Worm (Caenorhabditis elegans): ENCODE data around the gene H13N06.2.

DNA sequence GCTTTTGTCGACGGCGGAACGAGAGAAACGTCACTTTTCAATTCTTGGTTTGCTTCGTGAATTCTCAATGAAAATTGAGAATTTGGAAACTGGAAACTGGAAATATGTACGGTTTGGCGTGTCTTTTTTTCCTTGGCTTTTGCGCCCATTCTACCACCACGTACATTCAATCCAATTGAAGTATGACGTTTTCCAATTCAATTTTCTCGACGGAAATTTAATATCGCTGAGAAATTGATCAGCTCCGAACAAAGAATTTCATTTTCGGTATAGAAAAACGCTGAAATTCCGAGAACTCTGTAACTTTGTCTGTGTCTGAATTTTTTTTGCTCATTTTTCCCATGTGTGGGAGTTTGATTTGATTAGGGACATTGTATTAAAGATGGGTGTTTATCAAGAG is 45.4 kb downstream of the H13N06.2 start:
- TF ChIP-seq ceh-36 (tag; optimal IDR thresholded peaks at IDR 0.05) (no peak), B0310.2 (tag; optimal IDR thresholded peaks at IDR 0.05) (no peak), tbx-37 (GFP tag; conservative IDR thresholded peaks at IDR 0.05) (no peak), scrt-1 (GFP tag; IDR thresholded peaks at IDR 0.05) (no peak), ama-1 (optimal IDR thresholded peaks at IDR 0.05) (no peak), flt-1 (GFP tag; IDR thresholded peaks at IDR 0.05) (no peak), tbx-11 (GFP tag; IDR thresholded peaks at IDR 0.05) (no peak), hmg-4 (GFP tag; optimal IDR thresholded peaks at IDR 0.05) (no peak), ceh-13 (GFP tag; optimal IDR thresholded peaks at IDR 0.05) (no peak), hnd-1 (tag; optimal IDR thresholded peaks at IDR 0.05) (no peak), sea-1 (GFP tag; conservative IDR thresholded peaks at IDR 0.05) (no peak), ets-7 (tag; optimal IDR thresholded peaks at IDR 0.05) (no peak), pes-1 (GFP tag; IDR thresholded peaks at IDR 0.05) (no peak)

All from whole organism, early embryonic.